Worm (Caenorhabditis elegans): Measurements from ENCODE around the gene far-1.

DNA sequence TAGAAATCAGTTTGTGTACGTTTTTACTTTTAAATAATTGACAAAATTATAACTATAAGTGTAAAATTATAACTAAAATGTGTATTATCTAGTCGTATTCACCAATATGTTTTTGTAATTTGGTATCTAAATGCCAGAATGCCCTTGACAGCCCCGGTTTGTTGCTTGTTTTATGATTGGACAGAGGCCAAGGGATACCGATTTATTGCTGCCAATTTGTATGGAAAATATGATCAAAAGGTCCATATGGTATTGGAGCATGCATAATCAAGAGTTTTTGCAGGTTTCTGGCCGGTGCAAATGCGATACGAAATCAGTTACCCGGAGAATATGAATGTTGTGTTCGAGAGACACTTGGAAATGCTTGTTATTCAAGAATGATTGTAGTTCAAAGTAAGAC, 34.8 kb upstream of the far-1 start:
- TF ChIP-seq pat-9 (tag; optimal IDR thresholded peaks at IDR 0.05): no peak
- TF ChIP-seq fkh-10 (GFP tag; optimal IDR thresholded peaks at IDR 0.05): no peak
- TF ChIP-seq hlh-30 (tag; optimal IDR thresholded peaks at IDR 0.05; ENCODE audit: insufficient read depth): no peak
- no peak for TF ChIP-seq pha-4 (tag; optimal IDR thresholded peaks at IDR 0.05)
- TF ChIP-seq nhr-11 (tag; optimal IDR thresholded peaks at IDR 0.05): no peak
- no peak for TF ChIP-seq F13H6.1 (tag; optimal IDR thresholded peaks at IDR 0.05)
